Worm (Caenorhabditis elegans): Measurements from ENCODE around the gene H35N09.2.

ce11 chrX:8556614-8557196 lies 48.2 kb downstream of the H35N09.2 start, which contains the start of gene utx-1:
- no peak for TF ChIP-seq him-1 (tag; optimal IDR thresholded peaks at IDR 0.05)
- no peak for TF ChIP-seq dao-5 (tag; optimal IDR thresholded peaks at IDR 0.05)
- no peak for TF ChIP-seq W03F9.2 (tag; optimal IDR thresholded peaks at IDR 0.05)

All from whole organism, L4/young adult.